Fruit fly (Drosophila melanogaster) whole organism, adult: ENCODE results near the gene CG31769.

Source experiments
- CG11617 ChIP-seq: fragments of 200-800 bp; sonication (Bioruptor generic); optimal IDR thresholded peaks from 2 replicates; lab custom pipeline; 2017; ENCODE audit warnings: mild to moderate bottlenecking, missing biosample characterization, missing genetic modification reagents, missing genetic modification characterization
- CG12768 ChIP-seq: fragments of 200-800 bp; sonication (Bioruptor generic); optimal IDR thresholded peaks from 2 replicates; lab custom pipeline; 2017; ENCODE audit warnings: missing biosample characterization, missing genetic modification characterization, mild to moderate bottlenecking, moderate library complexity, missing genetic modification reagents
- CG14711 ChIP-seq: fragments of 200-800 bp; sonication (Bioruptor generic); optimal IDR thresholded peaks from 2 replicates; lab custom pipeline; 2018; ENCODE audit warnings: missing biosample characterization, mild to moderate bottlenecking, missing genetic modification characterization, moderate library complexity
- CG1620 ChIP-seq: fragments of 200-800 bp; sonication (Bioruptor generic); optimal IDR thresholded peaks from 2 replicates; lab custom pipeline; 2016; ENCODE audit warnings: missing biosample characterization, missing genetic modification characterization
- CG33017 ChIP-seq: fragments of 200-800 bp; sonication (Bioruptor generic); optimal IDR thresholded peaks from 2 replicates; lab custom pipeline; 2018; ENCODE audit warnings: missing biosample characterization, mild to moderate bottlenecking, missing genetic modification characterization, moderate library complexity
- CG5204 ChIP-seq: fragments of 200-800 bp; sonication (Bioruptor generic); optimal IDR thresholded peaks from 2 replicates; lab custom pipeline; 2016; ENCODE audit warnings: missing biosample characterization, missing genetic modification characterization
- CG7045 ChIP-seq: fragments of 200-800 bp; sonication (Bioruptor generic); optimal IDR thresholded peaks from 2 replicates; lab custom pipeline; 2017; ENCODE audit warnings: missing biosample characterization, mild to moderate bottlenecking, missing genetic modification characterization
- CG7101 ChIP-seq: fragments of 200-800 bp; sonication (Bioruptor generic); optimal IDR thresholded peaks from 2 replicates; lab custom pipeline; 2018; ENCODE audit warnings: missing biosample characterization, mild to moderate bottlenecking, missing genetic modification characterization, moderate library complexity
- Clk ChIP-seq: fragments of 200-800 bp; sonication (Bioruptor generic); optimal IDR thresholded peaks from 2 replicates; lab custom pipeline; 2017; ENCODE audit warnings: missing biosample characterization, missing genetic modification characterization
- Crg-1 ChIP-seq: fragments of 200-800 bp; sonication (Bioruptor generic); optimal IDR thresholded peaks from 2 replicates; lab custom pipeline; 2016; ENCODE audit warnings: missing biosample characterization, missing genetic modification characterization
- Hr96 ChIP-seq: fragments of 200-800 bp; sonication (Bioruptor generic); optimal IDR thresholded peaks from 2 replicates; lab custom pipeline; 2016; ENCODE audit warnings: missing biosample characterization, missing genetic modification characterization
- Mnt ChIP-seq: fragments of 200-800 bp; sonication (Bioruptor generic); optimal IDR thresholded peaks from 2 replicates; lab custom pipeline; 2016; ENCODE audit warnings: missing biosample characterization, mild to moderate bottlenecking, missing genetic modification characterization
- bab1 ChIP-seq: fragments of 200-800 bp; sonication (Bioruptor generic); optimal IDR thresholded peaks from 3 replicates; lab custom pipeline; 2019; ENCODE audit warnings: missing biosample characterization, mild to moderate bottlenecking, missing genetic modification characterization, moderate library complexity
- cic ChIP-seq: fragments of 200-800 bp; sonication (Bioruptor generic); optimal IDR thresholded peaks from 2 replicates; lab custom pipeline; 2017; ENCODE audit warnings: missing biosample characterization, mild to moderate bottlenecking, missing genetic modification characterization, moderate library complexity
- cnc ChIP-seq, 2 experiments: fragments of >200 bp; optimal IDR thresholded peaks; 2 replicates each; lab custom pipeline; 2017
- kay ChIP-seq: fragments of 200-800 bp; sonication (Bioruptor generic); peaks from one replicate; lab custom pipeline; 2016; ENCODE audit warnings: missing biosample characterization, missing genetic modification characterization, borderline replicate concordance
- ovo ChIP-seq: fragments of 200-800 bp; sonication (Bioruptor generic); optimal IDR thresholded peaks from 2 replicates; lab custom pipeline; 2016; ENCODE audit warnings: missing biosample characterization, missing genetic modification characterization
- pad ChIP-seq: fragments of 200-800 bp; sonication (Bioruptor generic); optimal IDR thresholded peaks from 3 replicates; lab custom pipeline; 2017; ENCODE audit warnings: missing biosample characterization, missing genetic modification characterization, mild to moderate bottlenecking, moderate library complexity, missing genetic modification reagents
- tj ChIP-seq: fragments of 200-800 bp; sonication (Bioruptor generic); optimal IDR thresholded peaks from 3 replicates; lab custom pipeline; 2017; ENCODE audit warnings: missing biosample characterization, mild to moderate bottlenecking, missing genetic modification characterization, moderate library complexity
- toe ChIP-seq: fragments of 200-800 bp; sonication (Bioruptor generic); optimal IDR thresholded peaks from 2 replicates; lab custom pipeline; 2016; ENCODE audit warnings: missing biosample characterization, missing genetic modification characterization

The CG31769 gene

DNA sequence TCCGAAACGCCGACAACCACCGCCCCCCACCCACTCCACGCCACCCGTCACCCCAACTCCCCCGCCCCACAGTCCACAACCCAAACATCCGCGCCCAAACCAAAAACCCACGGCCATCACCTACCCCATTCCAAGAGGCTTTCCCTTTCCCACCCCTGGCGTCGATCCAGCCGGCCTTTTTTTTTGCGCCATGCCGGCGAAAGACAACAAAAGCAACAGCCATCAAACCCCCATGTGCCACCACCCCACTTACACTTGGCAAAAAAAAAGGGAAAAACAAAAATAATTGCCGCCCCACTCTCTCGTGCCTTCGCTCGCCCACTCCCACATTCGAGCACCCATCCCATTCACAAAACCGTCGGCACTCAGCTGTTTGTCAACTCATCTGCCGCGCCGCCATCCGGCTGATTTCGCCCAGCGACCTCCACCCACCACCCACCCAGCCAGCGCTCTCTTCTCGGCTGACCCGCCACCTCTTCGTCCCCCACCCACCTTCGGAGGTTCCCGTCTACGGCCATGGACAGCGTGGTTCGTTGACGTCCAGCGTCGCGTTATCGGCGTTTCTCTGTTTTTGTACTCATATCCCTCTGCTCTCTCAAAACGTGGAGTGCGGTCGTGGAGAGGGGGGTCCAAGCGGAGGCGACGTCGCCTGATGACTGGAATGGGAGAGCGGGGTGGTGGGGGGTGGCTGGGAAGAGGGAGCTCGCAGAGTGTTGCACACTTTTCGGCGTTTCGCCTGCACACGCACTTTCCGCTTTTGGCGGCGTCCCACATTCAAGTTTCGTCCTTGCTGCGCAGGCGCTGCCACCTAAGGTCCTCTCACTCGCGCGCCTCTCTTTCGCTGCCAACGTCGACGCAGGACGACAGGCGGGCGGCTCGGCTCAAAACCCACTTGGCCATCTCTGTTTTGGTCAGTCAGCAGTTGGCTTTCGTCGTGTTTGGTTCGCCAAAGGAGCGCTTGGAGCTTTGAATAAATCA is 23.3 kb upstream of the CG31769 start:
- TF ChIP-seq CG5204 (GFP tag; lab: Kevin White, UChicago): no peak

DNA sequence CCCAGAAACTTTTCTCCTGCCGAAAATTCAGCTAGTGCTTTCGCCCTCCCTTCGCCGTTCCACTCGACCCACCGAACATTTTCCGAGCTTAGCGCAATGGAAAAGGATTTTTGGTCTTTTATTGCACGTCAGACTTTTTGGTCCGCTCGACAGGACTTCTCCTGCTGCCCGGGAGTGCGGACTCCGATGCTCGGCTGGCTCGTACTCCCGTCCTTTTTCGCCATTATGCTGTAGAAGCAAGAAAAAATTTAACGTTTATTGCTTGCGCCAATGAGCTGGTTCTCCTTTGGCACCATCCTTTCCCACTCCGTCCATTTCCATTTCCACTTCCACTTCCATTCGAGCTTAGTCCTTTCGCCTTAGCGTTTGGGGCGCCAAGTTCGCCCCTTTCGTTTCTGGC is 15.1 kb upstream of the CG31769 start:
- TF ChIP-seq CG12768 (GFP tag; lab: Kevin White, UChicago) (no peak), pad (no peak), CG7101 (tag; lab: Kevin White, UChicago) (no peak), CG33017 (no peak), bab1 (GFP tag; lab: Kevin White, UChicago) (no peak), ovo (GFP tag; lab: Kevin White, UChicago) (no peak), cnc (optimal IDR thresholded peaks at IDR 0.05; lab: Kevin White, UChicago) (no peak), toe (GFP tag; lab: Kevin White, UChicago) (no peak), CG5204 (GFP tag; lab: Kevin White, UChicago) (no peak), Mnt (GFP tag; lab: Kevin White, UChicago) (no peak)

DNA sequence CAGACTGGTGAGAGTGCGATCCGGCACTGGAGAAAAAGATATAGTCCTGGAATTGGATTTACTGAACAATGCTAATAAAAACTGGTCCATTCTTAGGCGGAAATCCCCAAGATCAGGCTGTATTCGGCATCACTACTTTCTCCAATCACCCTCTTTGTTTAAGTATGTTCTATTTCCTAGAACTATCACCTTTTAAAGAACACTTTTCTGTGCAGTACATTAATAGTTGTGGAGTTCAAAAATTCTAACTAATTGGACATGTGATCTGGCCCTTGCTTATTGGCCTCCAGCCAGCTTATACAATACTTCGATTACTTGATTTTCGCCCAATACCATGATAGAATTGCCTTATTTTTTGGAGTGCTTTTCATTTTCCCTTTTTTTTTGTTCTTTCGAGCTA is 13.1 kb upstream of the CG31769 start:
- TF ChIP-seq toe (GFP tag; lab: Kevin White, UChicago): no peak

DNA sequence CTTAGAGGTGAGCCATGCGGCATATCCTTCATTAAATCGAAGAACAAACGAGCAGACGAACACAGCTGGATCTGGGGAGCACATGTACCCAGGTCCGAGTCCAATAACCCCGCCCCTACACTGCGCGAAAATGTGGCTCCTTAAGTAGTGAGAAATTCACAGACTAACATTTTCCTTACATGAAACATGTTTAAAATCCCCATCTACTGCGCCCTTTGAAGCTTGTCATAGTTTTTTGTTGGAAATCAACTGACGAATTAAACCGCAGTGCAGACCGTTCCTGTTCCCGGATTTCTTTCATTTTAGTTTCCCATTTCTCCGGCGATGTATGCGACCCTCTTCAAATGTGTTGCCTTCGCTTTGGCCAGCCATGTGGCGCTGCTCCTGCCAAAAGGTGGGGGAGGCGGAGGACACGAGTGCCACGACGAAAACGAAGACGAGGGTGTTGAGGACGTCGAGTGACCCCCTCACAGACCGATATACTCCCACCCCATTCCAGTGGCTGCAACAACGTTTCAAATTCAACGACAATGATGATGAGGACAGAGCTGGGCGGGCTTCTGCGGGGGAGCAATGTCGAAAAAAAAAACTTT is 12.3 kb upstream of the CG31769 start:
- TF ChIP-seq CG7101 (tag; lab: Kevin White, UChicago) (no peak), kay (GFP tag; lab: Kevin White, UChicago) (no peak), tj (no peak)

DNA sequence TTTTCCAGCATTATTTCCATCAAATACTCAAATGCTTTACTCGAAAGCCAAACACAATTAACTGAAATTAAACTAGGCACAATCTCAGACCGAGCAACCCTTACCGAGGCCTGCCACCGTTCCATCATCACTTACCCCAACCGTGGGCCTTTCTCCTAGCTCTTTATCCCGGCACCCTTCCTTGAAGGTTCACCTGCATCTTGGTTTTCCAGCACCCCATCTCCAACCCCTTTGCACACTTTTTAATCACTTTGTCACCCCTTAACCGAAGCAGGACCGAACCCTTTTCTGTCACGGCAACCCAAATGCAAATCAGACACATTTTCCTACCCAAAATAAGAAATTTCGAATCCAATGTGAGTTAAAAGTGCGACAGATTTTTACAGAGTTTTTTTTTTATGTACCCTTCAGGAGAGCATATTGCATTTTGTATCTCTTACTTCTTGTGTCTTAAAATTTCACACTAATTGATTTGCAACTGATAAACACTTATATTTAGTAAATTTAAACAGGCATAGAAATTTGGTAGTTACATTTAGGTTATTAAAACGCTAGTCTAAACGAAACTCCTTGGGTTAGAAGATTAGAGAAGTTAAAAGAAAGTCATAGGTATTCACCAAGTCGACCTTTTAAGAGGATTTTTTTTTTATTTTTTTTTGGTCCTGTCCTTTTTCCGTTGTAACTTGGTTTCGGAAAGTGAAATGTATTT is 10.3 kb upstream of the CG31769 start:
- TF ChIP-seq tj (no peak), CG12768 (GFP tag; lab: Kevin White, UChicago) (no peak), Hr96 (GFP tag; lab: Kevin White, UChicago) (no peak), kay (GFP tag; lab: Kevin White, UChicago) (no peak), CG7101 (tag; lab: Kevin White, UChicago) (no peak), bab1 (GFP tag; lab: Kevin White, UChicago) (no peak), Mnt (GFP tag; lab: Kevin White, UChicago) (no peak), Crg-1 (no peak), Clk (GFP tag; lab: Kevin White, UChicago) (no peak), cnc (optimal IDR thresholded peaks at IDR 0.05; lab: Kevin White, UChicago) (no peak)

DNA sequence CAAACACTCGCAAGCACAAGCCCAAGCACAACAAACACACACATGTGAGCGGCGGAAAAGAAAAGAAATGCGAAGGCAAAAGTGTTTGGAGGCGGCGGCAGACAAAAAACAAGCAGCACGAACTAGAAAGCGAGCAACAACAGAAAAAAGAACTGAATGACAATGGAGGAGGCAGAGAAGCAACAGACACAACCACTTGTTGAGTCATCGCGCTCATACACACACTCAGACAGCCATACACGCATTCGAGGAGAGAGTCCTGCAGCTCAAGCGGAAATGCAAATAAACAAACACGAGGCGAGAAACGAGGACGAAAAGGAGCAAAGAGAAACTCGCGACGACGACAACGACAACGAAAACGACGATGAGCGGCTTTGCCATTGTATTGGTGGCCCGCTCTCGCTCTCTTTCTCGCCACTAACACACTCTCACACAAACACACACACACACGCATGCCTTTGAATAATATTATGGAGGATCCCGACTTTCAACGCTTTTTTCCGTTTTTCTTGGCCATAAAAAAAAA is 5.5 kb upstream of the CG31769 start:
- TF ChIP-seq toe (GFP tag; lab: Kevin White, UChicago) (no peak), cic (GFP tag; lab: Kevin White, UChicago) (no peak), pad (no peak), CG12768 (GFP tag; lab: Kevin White, UChicago) (no peak), Mnt (GFP tag; lab: Kevin White, UChicago) (no peak)

DNA sequence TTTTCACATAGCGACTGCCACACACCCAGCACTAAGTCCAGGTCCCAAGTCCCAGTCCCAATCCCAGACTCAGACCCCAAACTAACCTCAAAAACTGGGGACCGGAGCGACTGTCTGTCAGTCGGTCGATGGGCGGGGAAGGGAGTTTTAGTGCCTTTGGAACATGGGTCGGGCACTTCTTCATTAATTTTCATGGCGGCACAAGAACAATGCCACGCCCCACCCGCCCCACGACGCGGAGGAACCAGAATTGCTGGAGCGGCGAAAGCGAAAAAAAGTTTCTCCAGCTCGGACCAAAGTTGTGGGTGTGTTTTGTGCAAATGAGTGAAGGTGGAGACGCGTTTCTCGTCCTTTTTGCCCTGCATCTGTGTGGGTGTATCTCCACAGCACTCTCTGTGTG is 2.7 kb upstream of the CG31769 start:
- no peak for TF ChIP-seq CG14711 (tag; lab: Kevin White, UChicago)
- TF ChIP-seq Hr96 (GFP tag; lab: Kevin White, UChicago): no peak
- TF ChIP-seq toe (GFP tag; lab: Kevin White, UChicago): no peak
- no peak for TF ChIP-seq ovo (GFP tag; lab: Kevin White, UChicago)
- no peak for TF ChIP-seq pad
- no peak for TF ChIP-seq cic (GFP tag; lab: Kevin White, UChicago)
- no peak for TF ChIP-seq cnc (optimal IDR thresholded peaks at IDR 0.05; lab: Kevin White, UChicago)
- no peak for TF ChIP-seq CG11617
- no peak for TF ChIP-seq bab1 (GFP tag; lab: Kevin White, UChicago)
- no peak for TF ChIP-seq CG1620
- no peak for TF ChIP-seq Mnt (GFP tag; lab: Kevin White, UChicago)
- no peak for TF ChIP-seq kay (GFP tag; lab: Kevin White, UChicago)
- TF ChIP-seq CG5204 (GFP tag; lab: Kevin White, UChicago): no peak
- TF ChIP-seq CG7045 (GFP tag; lab: Kevin White, UChicago): no peak
